Fruit fly (Drosophila melanogaster) whole organism, adult: ENCODE measurements around the gene CG6763.

Experiments used
- CG11617 ChIP-seq: fragments of 200-800 bp; sonication (Bioruptor generic); optimal IDR thresholded peaks from 2 replicates; lab custom pipeline; 2017; ENCODE audit warnings: mild to moderate bottlenecking, missing biosample characterization, missing genetic modification reagents, missing genetic modification characterization
- CG12768 ChIP-seq: fragments of 200-800 bp; sonication (Bioruptor generic); optimal IDR thresholded peaks from 2 replicates; lab custom pipeline; 2017; ENCODE audit warnings: missing biosample characterization, missing genetic modification characterization, mild to moderate bottlenecking, moderate library complexity, missing genetic modification reagents
- CG1620 ChIP-seq: fragments of 200-800 bp; sonication (Bioruptor generic); optimal IDR thresholded peaks from 2 replicates; lab custom pipeline; 2016; ENCODE audit warnings: missing biosample characterization, missing genetic modification characterization
- CG33017 ChIP-seq: fragments of 200-800 bp; sonication (Bioruptor generic); optimal IDR thresholded peaks from 2 replicates; lab custom pipeline; 2018; ENCODE audit warnings: missing biosample characterization, mild to moderate bottlenecking, missing genetic modification characterization, moderate library complexity
- CG7045 ChIP-seq: fragments of 200-800 bp; sonication (Bioruptor generic); optimal IDR thresholded peaks from 2 replicates; lab custom pipeline; 2017; ENCODE audit warnings: missing biosample characterization, mild to moderate bottlenecking, missing genetic modification characterization
- CG7101 ChIP-seq: fragments of 200-800 bp; sonication (Bioruptor generic); optimal IDR thresholded peaks from 2 replicates; lab custom pipeline; 2018; ENCODE audit warnings: missing biosample characterization, mild to moderate bottlenecking, missing genetic modification characterization, moderate library complexity
- Clk ChIP-seq: fragments of 200-800 bp; sonication (Bioruptor generic); optimal IDR thresholded peaks from 2 replicates; lab custom pipeline; 2017; ENCODE audit warnings: missing biosample characterization, missing genetic modification characterization
- Crg-1 ChIP-seq: fragments of 200-800 bp; sonication (Bioruptor generic); optimal IDR thresholded peaks from 2 replicates; lab custom pipeline; 2016; ENCODE audit warnings: missing biosample characterization, missing genetic modification characterization
- bab1 ChIP-seq: fragments of 200-800 bp; sonication (Bioruptor generic); optimal IDR thresholded peaks from 3 replicates; lab custom pipeline; 2019; ENCODE audit warnings: missing biosample characterization, mild to moderate bottlenecking, missing genetic modification characterization, moderate library complexity
- cic ChIP-seq: fragments of 200-800 bp; sonication (Bioruptor generic); optimal IDR thresholded peaks from 2 replicates; lab custom pipeline; 2017; ENCODE audit warnings: missing biosample characterization, mild to moderate bottlenecking, missing genetic modification characterization, moderate library complexity
- cnc ChIP-seq, 2 experiments: fragments of >200 bp; optimal IDR thresholded peaks; 2 replicates each; lab custom pipeline; 2017
- kay ChIP-seq: fragments of 200-800 bp; sonication (Bioruptor generic); peaks from one replicate; lab custom pipeline; 2016; ENCODE audit warnings: missing biosample characterization, missing genetic modification characterization, borderline replicate concordance
- pad ChIP-seq: fragments of 200-800 bp; sonication (Bioruptor generic); optimal IDR thresholded peaks from 3 replicates; lab custom pipeline; 2017; ENCODE audit warnings: missing biosample characterization, missing genetic modification characterization, mild to moderate bottlenecking, moderate library complexity, missing genetic modification reagents
- toe ChIP-seq: fragments of 200-800 bp; sonication (Bioruptor generic); optimal IDR thresholded peaks from 2 replicates; lab custom pipeline; 2016; ENCODE audit warnings: missing biosample characterization, missing genetic modification characterization

DNA sequence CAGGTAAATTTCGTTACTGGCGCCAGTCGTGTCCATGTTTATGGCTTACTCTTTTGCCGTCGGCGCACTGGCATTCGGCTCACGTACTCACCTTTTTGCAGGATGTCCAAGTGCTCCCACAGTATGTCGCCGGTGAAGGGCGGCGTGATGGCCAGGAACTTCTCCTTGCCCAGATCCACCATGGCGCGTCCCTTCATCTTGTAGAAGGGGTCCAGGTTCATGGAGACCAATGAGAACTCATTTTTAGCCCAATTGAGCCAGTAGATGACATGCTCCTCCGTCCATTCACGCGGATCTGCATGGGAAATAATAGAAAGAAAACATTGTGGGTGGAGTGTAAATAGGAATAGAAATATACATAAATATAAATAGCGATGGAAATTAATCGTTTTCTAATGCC is 29.0 kb downstream of the CG6763 start:
- TF ChIP-seq kay (GFP tag; lab: Kevin White, UChicago) (no peak), CG12768 (GFP tag; lab: Kevin White, UChicago) (no peak), Crg-1 (no peak), Clk (no peak), CG7101 (tag; lab: Kevin White, UChicago) (no peak), cnc (optimal IDR thresholded peaks at IDR 0.05; lab: Kevin White, UChicago) (no peak), toe (GFP tag; lab: Kevin White, UChicago) (no peak), CG11617 (GFP tag; lab: Kevin White, UChicago) (no peak), bab1 (GFP tag; lab: Kevin White, UChicago) (no peak), pad (GFP tag; lab: Kevin White, UChicago) (no peak), CG33017 (tag; lab: Kevin White, UChicago) (no peak), CG1620 (GFP tag; lab: Kevin White, UChicago) (no peak), cic (GFP tag; lab: Kevin White, UChicago) (no peak), CG7045 (GFP tag; lab: Kevin White, UChicago) (no peak)
